Fruit fly (Drosophila melanogaster) whole organism, embryonic: Measurements from ENCODE around the gene Cyp303a1.

ENCODE experiments used
- Abd-B ChIP-seq: fragments of 200-800 bp; sonication (Bioruptor generic); optimal IDR thresholded peaks from 2 replicates; lab custom pipeline; 2018; ENCODE audit warnings: missing biosample characterization, mild to moderate bottlenecking, missing genetic modification characterization, moderate library complexity
- Adf1 ChIP-seq: fragments of 200-800 bp; sonication (Bioruptor generic); IDR thresholded peaks from 2 replicates; pipeline ENCODE4 v1.3.6; 2022; ENCODE audit warnings: missing biosample characterization, missing genetic modification characterization
- Aef1 ChIP-seq: fragments of 200-800 bp; sonication (Bioruptor generic); IDR thresholded peaks from 3 replicates; pipeline ENCODE4 v1.3.6; 2022; ENCODE audit warnings: missing biosample characterization, missing genetic modification characterization
- B-H1 ChIP-seq: fragments of 200-800 bp; sonication (Bioruptor generic); IDR thresholded peaks from 3 replicates; pipeline ENCODE4 v1.3.6; 2022; ENCODE audit warnings: missing biosample characterization, missing genetic modification characterization
- Bteb2 ChIP-seq: fragments of 200-800 bp; sonication (Bioruptor generic); optimal IDR thresholded peaks from 2 replicates; lab custom pipeline; 2016; ENCODE audit warnings: missing biosample characterization, missing genetic modification characterization
- C15 ChIP-seq: fragments of 200-800 bp; sonication (Bioruptor generic); IDR thresholded peaks from 3 replicates; pipeline ENCODE4 v1.3.6; 2022; ENCODE audit warnings: missing biosample characterization, missing genetic modification characterization
- CG10147 ChIP-seq: fragments of 200-800 bp; sonication (Bioruptor generic); optimal IDR thresholded peaks from 2 replicates; lab custom pipeline; 2019; ENCODE audit warnings: missing biosample characterization, mild to moderate bottlenecking, missing genetic modification characterization, moderate library complexity
- CG10565 ChIP-seq: fragments of 200-800 bp; sonication (Bioruptor generic); optimal IDR thresholded peaks from 3 replicates; lab custom pipeline; 2016; ENCODE audit warnings: missing biosample characterization, mild to moderate bottlenecking, missing genetic modification characterization
- CG11398 ChIP-seq: fragments of 200-800 bp; sonication (Bioruptor generic); optimal IDR thresholded peaks from 2 replicates; lab custom pipeline; 2016; ENCODE audit warnings: missing biosample characterization, missing genetic modification characterization
- CG11504 ChIP-seq: fragments of 200-800 bp; sonication (Bioruptor generic); optimal IDR thresholded peaks from 3 replicates; lab custom pipeline; 2019; ENCODE audit warnings: missing biosample characterization, mild to moderate bottlenecking, missing genetic modification characterization, moderate library complexity
- CG11560 ChIP-seq: fragments of 200-800 bp; sonication (Bioruptor generic); IDR thresholded peaks from 3 replicates; pipeline ENCODE4 v1.3.6; 2022; ENCODE audit warnings: missing biosample characterization, missing genetic modification characterization
- CG12299 ChIP-seq: fragments of 200-800 bp; sonication (Bioruptor generic); optimal IDR thresholded peaks from 2 replicates; lab custom pipeline; 2018; ENCODE audit warnings: missing biosample characterization, mild to moderate bottlenecking, missing genetic modification characterization
- CG12744 ChIP-seq: fragments of 200-800 bp; sonication (Bioruptor generic); optimal IDR thresholded peaks from 2 replicates; lab custom pipeline; 2016; ENCODE audit warnings: missing biosample characterization, missing genetic modification characterization
- CG14441 ChIP-seq: fragments of 200-800 bp; sonication (Bioruptor generic); IDR thresholded peaks from 2 replicates; pipeline ENCODE4 v1.3.6; 2022; ENCODE audit warnings: missing biosample characterization, missing genetic modification characterization
- CG17912 ChIP-seq: fragments of 200-800 bp; sonication (Bioruptor generic); optimal IDR thresholded peaks from 2 replicates; lab custom pipeline; 2018; ENCODE audit warnings: missing biosample characterization, mild to moderate bottlenecking, missing genetic modification characterization
- CG2129 ChIP-seq: fragments of 200-800 bp; sonication (Bioruptor generic); IDR thresholded peaks from 2 replicates; pipeline ENCODE4 v1.3.6; 2022; ENCODE audit warnings: missing biosample characterization, missing genetic modification characterization; ENCODE audit not compliant: partially characterized antibody
- CG33557 ChIP-seq: fragments of 200-800 bp; sonication (Bioruptor generic); optimal IDR thresholded peaks from 2 replicates; lab custom pipeline; 2019; ENCODE audit warnings: missing biosample characterization, mild to moderate bottlenecking, missing genetic modification characterization, moderate library complexity
- CG4360 ChIP-seq: fragments of 200-800 bp; sonication (Bioruptor generic); IDR thresholded peaks from 2 replicates; pipeline ENCODE4 v1.3.6; 2022; ENCODE audit warnings: missing biosample characterization, missing genetic modification characterization
- CG5180 ChIP-seq: fragments of 200-800 bp; sonication (Bioruptor generic); optimal IDR thresholded peaks from 3 replicates; lab custom pipeline; 2017; ENCODE audit warnings: missing biosample characterization, missing genetic modification characterization, mild to moderate bottlenecking, moderate library complexity, missing genetic modification reagents
- CG6175 ChIP-seq: fragments of 200-800 bp; sonication (Bioruptor generic); IDR thresholded peaks from 3 replicates; pipeline ENCODE4 v1.3.6; 2022; ENCODE audit warnings: missing biosample characterization, missing genetic modification characterization
- CG7271 ChIP-seq: fragments of 200-800 bp; sonication (Bioruptor generic); optimal IDR thresholded peaks from 2 replicates; lab custom pipeline; 2018; ENCODE audit warnings: missing biosample characterization, mild to moderate bottlenecking, missing genetic modification characterization, moderate library complexity
- CG7745 ChIP-seq: fragments of 200-800 bp; sonication (Bioruptor generic); optimal IDR thresholded peaks from 2 replicates; lab custom pipeline; 2018; ENCODE audit warnings: missing biosample characterization, mild to moderate bottlenecking, missing genetic modification characterization, moderate library complexity
- CG8388 ChIP-seq: fragments of 200-800 bp; sonication (Bioruptor generic); optimal IDR thresholded peaks from 2 replicates; lab custom pipeline; 2019; ENCODE audit warnings: missing biosample characterization, mild to moderate bottlenecking, missing genetic modification characterization, moderate library complexity
- CHES-1-like ChIP-seq: fragments of 200-800 bp; sonication (Bioruptor generic); optimal IDR thresholded peaks from 2 replicates; lab custom pipeline; 2016; ENCODE audit warnings: missing biosample characterization, missing genetic modification characterization
- CoRest ChIP-seq: fragments of 200-800 bp; sonication (Bioruptor generic); optimal IDR thresholded peaks from 3 replicates; lab custom pipeline; 2018; ENCODE audit warnings: missing biosample characterization, mild to moderate bottlenecking, missing genetic modification characterization, moderate library complexity
- Dbx ChIP-seq: fragments of 200-800 bp; sonication (Bioruptor generic); IDR thresholded peaks from 3 replicates; pipeline ENCODE4 v1.3.6; 2022; ENCODE audit warnings: missing biosample characterization, missing genetic modification characterization
- Fer1 ChIP-seq: fragments of 200-800 bp; sonication (Bioruptor generic); optimal IDR thresholded peaks from 2 replicates; lab custom pipeline; 2017; ENCODE audit warnings: missing biosample characterization, mild to moderate bottlenecking, missing genetic modification characterization
- HHEX ChIP-seq: fragments of 200-800 bp; sonication (Bioruptor generic); optimal IDR thresholded peaks from 3 replicates; lab custom pipeline; 2017; ENCODE audit warnings: missing biosample characterization, mild to moderate bottlenecking, missing genetic modification characterization, missing genetic modification reagents
- Jarid2 ChIP-seq: fragments of 200-800 bp; sonication (Bioruptor generic); optimal IDR thresholded peaks from 3 replicates; lab custom pipeline; 2017; ENCODE audit warnings: mild to moderate bottlenecking, missing biosample characterization, missing genetic modification reagents, missing genetic modification characterization
- Max ChIP-seq: fragments of 200-800 bp; sonication (Bioruptor generic); optimal IDR thresholded peaks from 2 replicates; lab custom pipeline; 2016; ENCODE audit warnings: missing biosample characterization, mild to moderate bottlenecking, missing genetic modification characterization
- Med ChIP-seq: fragments of 200-800 bp; sonication (Bioruptor generic); peaks from one replicate; lab custom pipeline; 2016; ENCODE audit warnings: missing biosample characterization, missing genetic modification characterization, mild to moderate bottlenecking, inconsistent platforms, moderate library complexity
- Mes4 ChIP-seq: fragments of 200-800 bp; sonication (Bioruptor generic); optimal IDR thresholded peaks from 2 replicates; lab custom pipeline; 2016; ENCODE audit warnings: missing biosample characterization, missing genetic modification characterization
- NC2α ChIP-seq: fragments of 200-800 bp; sonication (Bioruptor generic); optimal IDR thresholded peaks from 2 replicates; lab custom pipeline; 2016; ENCODE audit warnings: missing biosample characterization, missing genetic modification characterization
- Rfx ChIP-seq: fragments of 200-800 bp; sonication (Bioruptor generic); IDR thresholded peaks from 2 replicates; pipeline ENCODE4 v1.3.6; 2022; ENCODE audit warnings: missing biosample characterization, missing genetic modification characterization
- ap ChIP-seq: fragments of 200-800 bp; sonication (Bioruptor generic); IDR thresholded peaks from 2 replicates; pipeline ENCODE4 v1.3.6; 2022; ENCODE audit warnings: missing biosample characterization, missing genetic modification characterization
- az2 ChIP-seq: fragments of 200-800 bp; sonication (Bioruptor generic); optimal IDR thresholded peaks from 3 replicates; lab custom pipeline; 2016; ENCODE audit warnings: missing biosample characterization, missing genetic modification characterization
- dati ChIP-seq: fragments of 200-800 bp; sonication (Bioruptor generic); IDR thresholded peaks from 2 replicates; pipeline ENCODE4 v1.3.6; 2022; ENCODE audit warnings: missing biosample characterization, missing genetic modification characterization
- en ChIP-seq: fragments of 200-800 bp; sonication (Bioruptor generic); optimal IDR thresholded peaks from 2 replicates; lab custom pipeline; 2016; ENCODE audit warnings: missing biosample characterization, missing genetic modification characterization
- hth ChIP-seq: fragments of >200 bp; optimal IDR thresholded peaks from 2 replicates; lab custom pipeline; 2017; ENCODE audit warnings: inconsistent platforms
- mirr ChIP-seq: fragments of 200-800 bp; sonication (Bioruptor generic); optimal IDR thresholded peaks from 3 replicates; lab custom pipeline; 2018; ENCODE audit warnings: missing biosample characterization, mild to moderate bottlenecking, missing genetic modification characterization
- onecut ChIP-seq: fragments of 200-800 bp; sonication (Bioruptor generic); IDR thresholded peaks from 2 replicates; pipeline ENCODE4 v1.3.6; 2022; ENCODE audit warnings: missing biosample characterization, missing genetic modification characterization
- otp ChIP-seq: fragments of 200-800 bp; sonication (Bioruptor generic); IDR thresholded peaks from 3 replicates; pipeline ENCODE4, ENCODE4 v1.3.6; 2022; ENCODE audit warnings: missing biosample characterization, missing genetic modification characterization
- pzg ChIP-seq: fragments of 200-800 bp; sonication (Bioruptor generic); optimal IDR thresholded peaks from 3 replicates; lab custom pipeline; 2018; ENCODE audit warnings: missing biosample characterization, mild to moderate bottlenecking, missing genetic modification characterization, moderate library complexity
- repo ChIP-seq: fragments of 200-800 bp; sonication (Bioruptor generic); optimal IDR thresholded peaks from 2 replicates; lab custom pipeline; 2016; ENCODE audit warnings: missing biosample characterization, missing genetic modification characterization
- run ChIP-seq: fragments of 200-800 bp; sonication (Bioruptor generic); optimal IDR thresholded peaks from 3 replicates; lab custom pipeline; 2018; ENCODE audit warnings: missing biosample characterization, mild to moderate bottlenecking, missing genetic modification characterization
- sd ChIP-seq: fragments of 200-800 bp; sonication (Bioruptor generic); optimal IDR thresholded peaks from 3 replicates; lab custom pipeline; 2018; ENCODE audit warnings: missing biosample characterization, mild to moderate bottlenecking, missing genetic modification characterization, moderate library complexity
- sug ChIP-seq: fragments of 200-800 bp; optimal IDR thresholded peaks from 2 replicates; lab custom pipeline; 2019; ENCODE audit warnings: missing biosample characterization, mild to moderate bottlenecking, missing genetic modification characterization, moderate library complexity
- tup ChIP-seq: fragments of 200-800 bp; sonication (Bioruptor generic); optimal IDR thresholded peaks from 2 replicates; lab custom pipeline; 2016; ENCODE audit warnings: missing biosample characterization, mild to moderate bottlenecking, missing genetic modification characterization, moderate library complexity
- z ChIP-seq: fragments of 200-800 bp; sonication (Bioruptor generic); IDR thresholded peaks from 3 replicates; pipeline ENCODE4 v1.3.6; 2022; ENCODE audit warnings: missing biosample characterization, missing genetic modification characterization

Cyp303a1 gene

dm6 chr2L:16317777-16318610 is 24.0 kb downstream of the Cyp303a1 start (continued):
- TF ChIP-seq Fer1 (GFP tag; lab: Kevin White, UChicago): peak; percentile 72
- TF ChIP-seq CG5180: peak; percentile 65
- TF ChIP-seq CG8388: no peak
- no peak for TF ChIP-seq Aef1 (GFP tag; lab: Robert Waterston, UW)
- peak; percentile 46 for TF ChIP-seq tup (GFP tag; lab: Kevin White, UChicago)
- TF ChIP-seq CG12299 (tag; lab: Kevin White, UChicago): peak; percentile 67
- TF ChIP-seq Jarid2: peak; percentile 13
- TF ChIP-seq Mes4: peak; percentile 9
- TF ChIP-seq B-H1 (GFP tag; lab: Robert Waterston, UW): peak; percentile 30; the same call in 1 of the 3 replicates
- TF ChIP-seq mirr (GFP tag; lab: Kevin White, UChicago): no peak
- TF ChIP-seq ap: peak; percentile 11; the same call in 1 of the 2 replicates
- TF ChIP-seq CG7745 (tag; lab: Kevin White, UChicago): no peak
- peak; percentile 45; the same call in 1 of the 2 replicates for TF ChIP-seq CG14441
- peak; percentile 50 for TF ChIP-seq HHEX (GFP tag; lab: Kevin White, UChicago)
- TF ChIP-seq Abd-B (GFP tag; lab: Kevin White, UChicago): no peak
- TF ChIP-seq CG11560 (tag; lab: Robert Waterston, UW): no peak
- TF ChIP-seq repo (GFP tag; lab: Kevin White, UChicago): peak; percentile 16
- no peak for TF ChIP-seq CG10565 (GFP tag; lab: Kevin White, UChicago)
- no peak for TF ChIP-seq hth (lab: Kevin White, UChicago)
- no peak for TF ChIP-seq CG2129 (GFP tag; lab: Robert Waterston, UW)
- peak; percentile 41 for TF ChIP-seq CG10147 (GFP tag; lab: Kevin White, UChicago)
- TF ChIP-seq CHES-1-like (GFP tag; lab: Kevin White, UChicago): peak; percentile 11
- TF ChIP-seq Med (GFP tag; lab: Kevin White, UChicago): peak; percentile 85
- no peak for TF ChIP-seq run (tag; lab: Kevin White, UChicago)
- TF ChIP-seq CG12744: peak; percentile 34
- TF ChIP-seq en: peak; percentile 34
- TF ChIP-seq pzg (GFP tag; lab: Kevin White, UChicago): no peak
- no peak for TF ChIP-seq Adf1 (GFP tag; lab: Robert Waterston, UW)
- TF ChIP-seq Bteb2: peak; percentile 32
- peak; percentile 16 for TF ChIP-seq CoRest (tag; lab: Kevin White, UChicago)
- peak; percentile 55; the same call in 1 of the 2 replicates for TF ChIP-seq Rfx (GFP tag; lab: Robert Waterston, UW)
- TF ChIP-seq Max (GFP tag; lab: Kevin White, UChicago): no peak
- no peak for TF ChIP-seq z (GFP tag; lab: Robert Waterston, UW)
- TF ChIP-seq dati: no peak
- peak; percentile 47 for TF ChIP-seq onecut (GFP tag; lab: Robert Waterston, UW)
- peak; percentile 10 for TF ChIP-seq NC2α (GFP tag; lab: Kevin White, UChicago)
- peak; percentile 21; the same call in 1 of the 2 replicates for TF ChIP-seq CG4360 (GFP tag; lab: Robert Waterston, UW)
- no peak for TF ChIP-seq sug
- peak; percentile 36; the same call in 1 of the 3 replicates for TF ChIP-seq otp (GFP tag; lab: Robert Waterston, UW)
- TF ChIP-seq sd (tag; lab: Kevin White, UChicago): no peak
- peak; percentile 47 for TF ChIP-seq CG11398
- peak; percentile 62; the same call in 2 of the 3 replicates for TF ChIP-seq Dbx (GFP tag; lab: Robert Waterston, UW)
- TF ChIP-seq CG11504: peak; percentile 1
- no peak for TF ChIP-seq CG6175 (GFP tag; lab: Robert Waterston, UW)
- TF ChIP-seq CG33557 (GFP tag; lab: Kevin White, UChicago): no peak
- TF ChIP-seq C15 (GFP tag; lab: Robert Waterston, UW): no peak
- TF ChIP-seq az2: no peak
- no peak for TF ChIP-seq CG7271 (tag; lab: Kevin White, UChicago)
- TF ChIP-seq CG17912 (GFP tag; lab: Kevin White, UChicago): peak; percentile 57
